Fruit fly (Drosophila melanogaster) whole organism, embryonic: ENCODE data around the gene CG34429.
A peak's percentile ranks its signal among the peaks of the same experiment; 100 is the strongest.

Experiments used
- BEAF-32 ChIP-seq: fragments of 200-800 bp; sonication (Bioruptor generic); optimal IDR thresholded peaks from 3 replicates; lab custom pipeline; 2017; ENCODE audit warnings: missing biosample characterization, missing genetic modification characterization, mild to moderate bottlenecking, moderate library complexity, missing genetic modification reagents
- CG10147 ChIP-seq: fragments of 200-800 bp; sonication (Bioruptor generic); optimal IDR thresholded peaks from 2 replicates; lab custom pipeline; 2019; ENCODE audit warnings: missing biosample characterization, mild to moderate bottlenecking, missing genetic modification characterization, moderate library complexity
- CG11696 ChIP-seq: fragments of 200-800 bp; sonication (Bioruptor generic); IDR thresholded peaks from 2 replicates; pipeline ENCODE4 v1.3.6; 2022; ENCODE audit warnings: missing biosample characterization, missing genetic modification characterization
- CG12391 ChIP-seq: fragments of 200-800 bp; sonication (Bioruptor generic); optimal IDR thresholded peaks from 3 replicates; lab custom pipeline; 2018; ENCODE audit warnings: missing biosample characterization, mild to moderate bottlenecking, missing genetic modification characterization, moderate library complexity
- CG13624 ChIP-seq: fragments of 200-800 bp; sonication (Bioruptor generic); optimal IDR thresholded peaks from 2 replicates; lab custom pipeline; 2016; ENCODE audit warnings: missing biosample characterization, missing genetic modification characterization
- CG15601 ChIP-seq: fragments of 200-800 bp; sonication (Bioruptor generic); optimal IDR thresholded peaks from 3 replicates; lab custom pipeline; 2019; ENCODE audit warnings: missing biosample characterization, mild to moderate bottlenecking, missing genetic modification characterization, moderate library complexity
- CG17568 ChIP-seq: fragments of 200-800 bp; sonication (Bioruptor generic); optimal IDR thresholded peaks from 2 replicates; lab custom pipeline; 2018; ENCODE audit warnings: missing biosample characterization, mild to moderate bottlenecking, missing genetic modification characterization, moderate library complexity
- CG17612 ChIP-seq: fragments of 200-800 bp; sonication (Bioruptor generic); IDR thresholded peaks from 2 replicates; pipeline ENCODE4 v1.3.6; 2022; ENCODE audit warnings: missing biosample characterization, missing genetic modification characterization
- CG2199 ChIP-seq: fragments of 200-800 bp; sonication (Bioruptor generic); IDR thresholded peaks from 3 replicates; pipeline ENCODE4 v1.3.6; 2022; ENCODE audit warnings: missing biosample characterization, missing genetic modification characterization
- CG4820 ChIP-seq: fragments of 200-800 bp; sonication (Bioruptor generic); optimal IDR thresholded peaks from 3 replicates; lab custom pipeline; 2016; ENCODE audit warnings: missing biosample characterization, missing genetic modification characterization
- CG7357 ChIP-seq: fragments of 200-800 bp; sonication (Bioruptor generic); IDR thresholded peaks from 3 replicates; pipeline ENCODE4 v1.3.6; 2022; ENCODE audit warnings: missing biosample characterization, missing genetic modification characterization
- CG7987 ChIP-seq: fragments of 200-800 bp; sonication (Bioruptor generic); optimal IDR thresholded peaks from 2 replicates; lab custom pipeline; 2018; ENCODE audit warnings: missing biosample characterization, mild to moderate bottlenecking, missing genetic modification characterization, moderate library complexity
- D ChIP-seq, 2 experiments: fragments of 200-800 bp in 1 of 2; fragments of >200 bp in 1 of 2; sonication (Bioruptor generic) in 1 of 2; optimal IDR thresholded peaks; 2 replicates in 1 of 2; 3 replicates in 1 of 2; lab custom pipeline; 2017; ENCODE audit warnings: mild to moderate bottlenecking in 1 of 2, missing biosample characterization in 1 of 2, missing genetic modification characterization in 1 of 2, missing genetic modification reagents in 1 of 2
- Doc3 ChIP-seq: fragments of 200-800 bp; sonication (Bioruptor generic); IDR thresholded peaks from 3 replicates; pipeline ENCODE4 v1.3.6; 2022; ENCODE audit warnings: missing biosample characterization, missing genetic modification characterization; ENCODE audit not compliant: partially characterized antibody
- H2.0 ChIP-seq: fragments of 200-800 bp; sonication (Bioruptor generic); IDR thresholded peaks from 2 replicates; pipeline ENCODE4 v1.3.6; 2022; ENCODE audit warnings: missing biosample characterization, missing genetic modification characterization
- Hr78 ChIP-seq, 2 experiments: fragments of 200-800 bp in 1 of 2; fragments of >200 bp in 1 of 2; sonication (Bioruptor generic) in 1 of 2; optimal IDR thresholded peaks; 2 replicates each; lab custom pipeline; 2017 to 2019; ENCODE audit warnings: missing biosample characterization in 2 of 2, missing genetic modification characterization in 2 of 2, mild to moderate bottlenecking in 1 of 2, moderate library complexity in 1 of 2
- Lhr ChIP-seq: fragments of 200-800 bp; sonication (Bioruptor generic); optimal IDR thresholded peaks from 3 replicates; lab custom pipeline; 2017; ENCODE audit warnings: mild to moderate bottlenecking, missing biosample characterization, missing genetic modification reagents, missing genetic modification characterization
- Lim3 ChIP-seq: fragments of 200-800 bp; sonication (Bioruptor generic); IDR thresholded peaks from 2 replicates; pipeline ENCODE4 v1.3.6; 2022; ENCODE audit warnings: missing biosample characterization, missing genetic modification characterization
- ara ChIP-seq: fragments of 200-800 bp; sonication (Bioruptor generic); IDR thresholded peaks from 2 replicates; pipeline ENCODE4 v1.3.6; 2022; ENCODE audit warnings: missing biosample characterization, missing genetic modification characterization
- bbx ChIP-seq: fragments of 200-800 bp; sonication (Bioruptor generic); IDR thresholded peaks from 2 replicates; pipeline ENCODE4 v1.3.6; 2022; ENCODE audit warnings: missing biosample characterization, missing genetic modification characterization; ENCODE audit not compliant: partially characterized antibody
- bcd ChIP-seq: fragments of 200-800 bp; sonication (Bioruptor generic); optimal IDR thresholded peaks from 2 replicates; lab custom pipeline; 2017; ENCODE audit warnings: missing biosample characterization, mild to moderate bottlenecking, missing genetic modification characterization
- chn ChIP-seq: fragments of 200-800 bp; sonication (Bioruptor generic); optimal IDR thresholded peaks from 2 replicates; lab custom pipeline; 2016; ENCODE audit warnings: missing biosample characterization, missing genetic modification characterization
- crol ChIP-seq: fragments of 200-800 bp; sonication (Bioruptor generic); IDR thresholded peaks from 2 replicates; pipeline ENCODE4 v1.3.6; 2022; ENCODE audit warnings: missing biosample characterization, missing genetic modification characterization
- da ChIP-seq: fragments of 200-800 bp; sonication (Bioruptor generic); optimal IDR thresholded peaks from 2 replicates; lab custom pipeline; 2016; ENCODE audit warnings: missing biosample characterization, missing genetic modification characterization
- dan ChIP-seq: fragments of 200-800 bp; sonication (Bioruptor generic); IDR thresholded peaks from 2 replicates; pipeline ENCODE4 v1.3.6; 2022; ENCODE audit warnings: missing biosample characterization, missing genetic modification characterization
- disco-r ChIP-seq: fragments of 200-800 bp; sonication (Bioruptor generic); optimal IDR thresholded peaks from 2 replicates; lab custom pipeline; 2016; ENCODE audit warnings: missing biosample characterization, missing genetic modification characterization
- dmrt99B ChIP-seq: fragments of 200-800 bp; sonication (Bioruptor generic); optimal IDR thresholded peaks from 2 replicates; lab custom pipeline; 2018; ENCODE audit warnings: missing biosample characterization, mild to moderate bottlenecking, missing genetic modification characterization, moderate library complexity
- fu2 ChIP-seq: fragments of 200-800 bp; sonication (Bioruptor generic); optimal IDR thresholded peaks from 2 replicates; lab custom pipeline; 2016; ENCODE audit warnings: missing biosample characterization, missing genetic modification characterization
- hb ChIP-seq: fragments of 200-800 bp; sonication (Bioruptor generic); IDR thresholded peaks from 3 replicates; pipeline ENCODE4 v1.3.6; 2022; ENCODE audit warnings: missing biosample characterization, missing genetic modification characterization; ENCODE audit not compliant: partially characterized antibody
- kah ChIP-seq: fragments of 200-800 bp; sonication (Bioruptor generic); optimal IDR thresholded peaks from 2 replicates; lab custom pipeline; 2018; ENCODE audit warnings: missing biosample characterization, mild to moderate bottlenecking, missing genetic modification characterization
- lilli ChIP-seq: fragments of 200-800 bp; sonication (Bioruptor generic); optimal IDR thresholded peaks from 3 replicates; lab custom pipeline; 2016; ENCODE audit warnings: missing biosample characterization, missing genetic modification characterization
- nerfin-1 ChIP-seq: fragments of 200-800 bp; sonication (Bioruptor generic); optimal IDR thresholded peaks from 3 replicates; lab custom pipeline; 2019; ENCODE audit warnings: missing biosample characterization, mild to moderate bottlenecking, missing genetic modification characterization, moderate library complexity
- nom ChIP-seq: fragments of 200-800 bp; sonication (Bioruptor generic); optimal IDR thresholded peaks from 2 replicates; lab custom pipeline; 2017; ENCODE audit warnings: missing biosample characterization, missing genetic modification characterization, mild to moderate bottlenecking, moderate library complexity, missing genetic modification reagents
- oc ChIP-seq: fragments of 200-800 bp; sonication (Bioruptor generic); optimal IDR thresholded peaks from 2 replicates; lab custom pipeline; 2018; ENCODE audit warnings: missing biosample characterization, mild to moderate bottlenecking, missing genetic modification characterization, moderate library complexity
- pros ChIP-seq: fragments of 200-800 bp; sonication (Bioruptor generic); optimal IDR thresholded peaks from 3 replicates; lab custom pipeline; 2019; ENCODE audit warnings: missing biosample characterization, mild to moderate bottlenecking, missing genetic modification characterization, moderate library complexity
- pzg ChIP-seq: fragments of 200-800 bp; sonication (Bioruptor generic); optimal IDR thresholded peaks from 3 replicates; lab custom pipeline; 2018; ENCODE audit warnings: missing biosample characterization, mild to moderate bottlenecking, missing genetic modification characterization, moderate library complexity
- repo ChIP-seq: fragments of 200-800 bp; sonication (Bioruptor generic); optimal IDR thresholded peaks from 2 replicates; lab custom pipeline; 2016; ENCODE audit warnings: missing biosample characterization, missing genetic modification characterization
- sens ChIP-seq: fragments of 200-800 bp; sonication (Bioruptor generic); peaks from one replicate; lab custom pipeline; 2016; ENCODE audit warnings: missing biosample characterization, missing genetic modification characterization
- sens-2 ChIP-seq: fragments of 200-800 bp; sonication (Bioruptor generic); IDR thresholded peaks from 2 replicates; pipeline ENCODE4 v1.3.6; 2022; ENCODE audit warnings: missing biosample characterization, missing genetic modification characterization
- shn ChIP-seq: fragments of 200-800 bp; sonication (Bioruptor generic); optimal IDR thresholded peaks from 3 replicates; lab custom pipeline; 2016; ENCODE audit warnings: missing biosample characterization, missing genetic modification characterization
- sisA ChIP-seq: fragments of 200-800 bp; sonication (Bioruptor generic); IDR thresholded peaks from 2 replicates; pipeline ENCODE4 v1.3.6; 2022; ENCODE audit warnings: missing biosample characterization, missing genetic modification characterization
- sug ChIP-seq: fragments of 200-800 bp; optimal IDR thresholded peaks from 2 replicates; lab custom pipeline; 2019; ENCODE audit warnings: missing biosample characterization, mild to moderate bottlenecking, missing genetic modification characterization, moderate library complexity
- tll ChIP-seq, 2 experiments: fragments of 200-800 bp in 1 of 2; fragments of >200 bp in 1 of 2; sonication (Bioruptor generic) in 1 of 2; optimal IDR thresholded peaks; 2 replicates each; lab custom pipeline; 2017 to 2019; ENCODE audit warnings: missing biosample characterization in 2 of 2, missing genetic modification characterization in 2 of 2, mild to moderate bottlenecking in 1 of 2, moderate library complexity in 1 of 2
- toy ChIP-seq: fragments of 200-800 bp; sonication (Bioruptor generic); IDR thresholded peaks from 2 replicates; pipeline ENCODE4 v1.3.6; 2022; ENCODE audit warnings: missing biosample characterization, missing genetic modification characterization
- twi ChIP-seq: fragments of 200-800 bp; optimal IDR thresholded peaks from 2 replicates; lab custom pipeline; 2019; ENCODE audit warnings: missing biosample characterization, mild to moderate bottlenecking, missing genetic modification characterization, moderate library complexity
- unpg ChIP-seq: fragments of 200-800 bp; sonication (Bioruptor generic); optimal IDR thresholded peaks from 3 replicates; lab custom pipeline; 2018; ENCODE audit warnings: missing biosample characterization, mild to moderate bottlenecking, missing genetic modification characterization, moderate library complexity
- usp ChIP-seq: fragments of >200 bp; optimal IDR thresholded peaks from 2 replicates; lab custom pipeline; 2017; ENCODE audit warnings: missing biosample characterization, missing genetic modification characterization
- zen ChIP-seq: fragments of 200-800 bp; sonication (Bioruptor generic); optimal IDR thresholded peaks from 3 replicates; lab custom pipeline; 2018; ENCODE audit warnings: missing biosample characterization, mild to moderate bottlenecking, missing genetic modification characterization, moderate library complexity
- zfh1 ChIP-seq: fragments of 200-800 bp; sonication (Bioruptor generic); IDR thresholded peaks from 3 replicates; pipeline ENCODE4 v1.3.6; 2022; ENCODE audit warnings: missing biosample characterization, missing genetic modification characterization

CG34429 gene

DNA sequence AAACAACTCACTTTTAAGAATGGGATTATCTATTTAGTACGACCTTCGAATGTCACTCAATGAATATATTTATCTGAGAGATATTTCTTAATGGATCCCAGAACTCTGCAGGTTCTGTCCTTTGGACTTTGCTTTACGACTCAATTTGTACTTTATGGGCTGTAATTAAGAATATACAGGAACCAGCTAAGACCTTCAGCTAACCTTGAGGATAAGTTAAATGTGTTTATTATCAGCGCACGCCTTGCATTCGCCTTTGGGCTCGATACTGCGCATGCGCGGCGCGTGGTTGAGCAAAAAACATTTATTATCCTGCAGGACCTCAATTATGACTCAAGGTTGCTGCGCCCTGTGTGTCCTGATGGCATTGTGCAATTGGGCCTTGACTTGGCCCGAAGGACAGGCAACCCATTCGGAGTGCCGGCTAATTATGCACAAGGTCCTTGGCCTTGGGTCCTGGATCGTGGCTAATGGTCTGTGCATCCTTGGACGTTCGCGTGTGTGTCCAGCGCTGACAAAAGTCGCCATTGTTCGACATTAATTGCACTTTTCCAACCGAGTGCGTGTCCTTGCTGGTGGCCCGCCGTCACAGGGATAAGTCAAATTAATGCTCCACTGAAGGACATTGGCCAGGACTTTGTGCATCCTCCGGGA, 18.6 kb downstream of the CG34429 start (continued):
- TF ChIP-seq tll (GFP tag; optimal IDR thresholded peaks at IDR 0.05; lab: Kevin White, UChicago): peak in 1 of 2 experiments; percentile 97
- TF ChIP-seq unpg (GFP tag; lab: Kevin White, UChicago): no peak
- TF ChIP-seq disco-r: no peak
- TF ChIP-seq D (optimal IDR thresholded peaks at IDR 0.05; lab: Kevin White, UChicago): peak; percentile 98
- no peak for TF ChIP-seq D (GFP tag; optimal IDR thresholded peaks at IDR 0.05; lab: Kevin White, UChicago)
- no peak for TF ChIP-seq Hr78 (GFP tag; optimal IDR thresholded peaks at IDR 0.05; lab: Kevin White, UChicago)
- no peak for TF ChIP-seq CG10147 (GFP tag; lab: Kevin White, UChicago)
- no peak for TF ChIP-seq H2.0 (GFP tag; lab: Robert Waterston, UW)
- no peak for TF ChIP-seq dmrt99B (tag; lab: Kevin White, UChicago)
- no peak for TF ChIP-seq zfh1 (GFP tag; lab: Robert Waterston, UW)
- TF ChIP-seq CG4820: no peak
- no peak for TF ChIP-seq CG12391
- no peak for TF ChIP-seq CG11696
- TF ChIP-seq zen (tag; lab: Kevin White, UChicago): peak; percentile 91
- TF ChIP-seq dan: no peak
- TF ChIP-seq sug (tag; lab: Kevin White, UChicago): no peak
- TF ChIP-seq pzg: no peak
- TF ChIP-seq Doc3 (GFP tag; lab: Robert Waterston, UW): no peak
- no peak for TF ChIP-seq kah (GFP tag; lab: Kevin White, UChicago)

DNA sequence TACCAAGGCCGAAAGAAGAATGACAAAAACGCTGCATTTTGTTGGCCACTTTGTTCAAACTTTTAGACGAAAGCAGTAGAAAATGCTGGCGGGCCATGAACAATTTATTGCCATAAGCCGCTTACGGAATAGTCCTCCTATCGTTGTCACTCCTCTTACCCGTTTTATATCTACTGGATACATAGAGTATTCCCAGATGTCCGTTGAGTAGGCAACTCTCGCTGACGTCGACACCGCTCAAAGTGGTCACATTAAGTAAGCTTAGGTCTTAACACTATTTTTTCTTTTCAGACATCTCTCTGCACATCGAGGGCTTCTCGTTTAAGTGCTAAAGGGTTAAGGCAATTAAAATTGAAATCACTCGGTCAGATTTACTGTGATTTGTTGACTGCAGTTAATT, 20.6 kb downstream of the CG34429 start:
- TF ChIP-seq BEAF-32 (GFP tag; lab: Kevin White, UChicago) (no peak), CG7357 (GFP tag; lab: Robert Waterston, UW) (no peak), CG17568 (GFP tag; lab: Kevin White, UChicago) (no peak), Lhr (no peak), sisA (GFP tag; lab: Robert Waterston, UW) (no peak), ara (GFP tag; lab: Robert Waterston, UW) (0 out of 2 replicates have a peak, but pooled peaks have one; percentile 18), oc (peak; percentile 92), CG13624 (no peak), lilli (GFP tag; lab: Kevin White, UChicago) (no peak), chn (no peak), repo (no peak), CG15601 (tag; lab: Kevin White, UChicago) (no peak), Lim3 (GFP tag; lab: Robert Waterston, UW) (no peak), hb (no peak), sens (GFP tag; lab: Kevin White, UChicago) (peak; percentile 14), fu2 (GFP tag; lab: Kevin White, UChicago) (no peak), nom (no peak)

DNA sequence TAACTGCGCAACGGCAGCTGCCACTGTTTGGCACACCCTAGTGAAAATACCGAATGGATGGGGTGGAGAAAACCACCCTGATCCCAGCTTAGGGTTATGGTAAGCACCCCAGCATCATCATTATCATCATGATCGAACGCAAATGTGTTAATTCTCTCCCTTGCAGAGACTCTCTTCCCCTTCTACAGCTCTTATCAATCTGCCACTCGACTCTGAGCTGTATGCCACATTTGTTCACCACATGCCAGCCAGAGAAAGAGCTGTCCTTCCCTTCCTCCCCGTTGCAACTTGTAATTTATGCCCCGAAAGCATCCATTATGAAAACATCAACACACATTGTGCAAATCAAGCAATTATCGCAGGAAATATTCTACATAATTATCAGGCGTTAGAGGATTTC, 21.6 kb downstream of the CG34429 start:
- no peak for TF ChIP-seq usp (GFP tag; lab: Kevin White, UChicago)
- TF ChIP-seq shn: no peak
- no peak for TF ChIP-seq bcd (GFP tag; lab: Kevin White, UChicago)
- TF ChIP-seq twi (tag; lab: Kevin White, UChicago): peak; percentile 97
- TF ChIP-seq sens-2: no peak
- 0 out of 2 replicates have a peak, but pooled peaks have one; percentile 22 for TF ChIP-seq crol (GFP tag; lab: Robert Waterston, UW)
- TF ChIP-seq CG2199: no peak
- TF ChIP-seq nerfin-1 (tag; lab: Kevin White, UChicago): peak; percentile 18
- no peak for TF ChIP-seq da
- peak; percentile 61 for TF ChIP-seq CG17568 (GFP tag; lab: Kevin White, UChicago)
- TF ChIP-seq pros (GFP tag; lab: Kevin White, UChicago): peak; percentile 83
- no peak for TF ChIP-seq CG17612 (GFP tag; lab: Robert Waterston, UW)
- peak; percentile 12; the same call in 1 of the 2 replicates for TF ChIP-seq bbx (GFP tag; lab: Robert Waterston, UW)
- TF ChIP-seq toy (GFP tag; lab: Robert Waterston, UW): no peak
- TF ChIP-seq CG7987 (GFP tag; lab: Kevin White, UChicago): no peak
